Worm (Caenorhabditis elegans) whole organism, L3 larva: ENCODE measurements around the gene B0001.4.
A peak's percentile ranks its signal among the peaks of the same experiment; 100 is the strongest.

Experiments
- R02D3.7 ChIP-seq: fragments of 150-350 bp; optimal IDR thresholded peaks from 2 replicates; lab custom pipeline; 2014; ENCODE audit warnings: missing biosample characterization, missing genetic modification characterization
- aly-2 ChIP-seq: fragments of 150-350 bp; optimal IDR thresholded peaks from 2 replicates; lab custom pipeline; 2014; ENCODE audit warnings: missing biosample characterization, missing genetic modification characterization
- ama-1 ChIP-seq: fragments of 150-350 bp; optimal IDR thresholded peaks from 2 replicates; lab custom pipeline; 2018
- ceh-16 ChIP-seq: sonication (generic microtip); optimal IDR thresholded peaks from 2 replicates; lab custom pipeline; 2017; ENCODE audit warnings: missing biosample characterization, missing genetic modification characterization
- ceh-28 ChIP-seq: fragments of 150-350 bp; optimal IDR thresholded peaks from 2 replicates; lab custom pipeline; 2014; ENCODE audit warnings: missing biosample characterization, missing genetic modification reagents, missing genetic modification characterization
- ceh-82 ChIP-seq: fragments of 150-350 bp; optimal IDR thresholded peaks from 2 replicates; lab custom pipeline; 2014; ENCODE audit warnings: missing biosample characterization, missing genetic modification characterization
- ceh-9 ChIP-seq: sonication (generic microtip); optimal IDR thresholded peaks from 2 replicates; lab custom pipeline; 2018; ENCODE audit warnings: missing biosample characterization, missing genetic modification characterization
- daf-12 ChIP-seq: fragments of 150-350 bp; optimal IDR thresholded peaks from 2 replicates; lab custom pipeline; 2014; ENCODE audit warnings: missing biosample characterization, missing genetic modification reagents, missing genetic modification characterization
- egl-27 ChIP-seq: sonication (generic microtip); optimal IDR thresholded peaks from 4 replicates; lab custom pipeline; 2017; ENCODE audit warnings: missing biosample characterization, missing genetic modification reagents, missing genetic modification characterization
- elt-2 ChIP-seq: sonication (generic microtip); optimal IDR thresholded peaks from 2 replicates; lab custom pipeline; 2016; ENCODE audit warnings: missing genetic modification reagents, mild to moderate bottlenecking, missing genetic modification characterization, missing compliant biosample characterization
- elt-3 ChIP-seq, 3 experiments: fragments of 150-350 bp in 1 of 3; sonication (generic microtip) in 2 of 3; optimal IDR thresholded peaks; 2 replicates in 2 of 3; 4 replicates in 1 of 3; lab custom pipeline; 2014 to 2017; ENCODE audit warnings: missing biosample characterization in 3 of 3, missing genetic modification characterization in 3 of 3
- eor-1 ChIP-seq, 2 experiments: fragments of 150-350 bp; optimal IDR thresholded peaks; 2 replicates each; lab custom pipeline; 2014 to 2018; ENCODE audit warnings: missing biosample characterization in 2 of 2, missing genetic modification characterization in 2 of 2
- fkh-10 ChIP-seq: sonication (generic microtip); optimal IDR thresholded peaks from 2 replicates; lab custom pipeline; 2017; ENCODE audit warnings: missing biosample characterization, missing genetic modification reagents, missing genetic modification characterization
- fkh-2 ChIP-seq: fragments of 150-350 bp; optimal IDR thresholded peaks from 2 replicates; lab custom pipeline; 2014; ENCODE audit warnings: missing biosample characterization, missing genetic modification reagents, missing genetic modification characterization
- hmg-11 ChIP-seq: sonication (generic microtip); optimal IDR thresholded peaks from 2 replicates; lab custom pipeline; 2016; ENCODE audit warnings: missing genetic modification characterization, missing compliant biosample characterization
- jun-1 ChIP-seq: fragments of 150-350 bp; optimal IDR thresholded peaks from 2 replicates; lab custom pipeline; 2014; ENCODE audit warnings: missing biosample characterization, missing genetic modification reagents, missing genetic modification characterization
- lin-15B ChIP-seq: fragments of 150-350 bp; optimal IDR thresholded peaks from 2 replicates; lab custom pipeline; 2014; ENCODE audit warnings: missing biosample characterization, missing genetic modification characterization
- lin-39 ChIP-seq: fragments of 150-350 bp; optimal IDR thresholded peaks from 2 replicates; lab custom pipeline; 2018; ENCODE audit warnings: missing biosample characterization, missing genetic modification reagents, missing genetic modification characterization
- lsy-12 ChIP-seq: sonication (generic microtip); optimal IDR thresholded peaks from 2 replicates; lab custom pipeline; 2016; ENCODE audit warnings: mild to moderate bottlenecking, missing genetic modification characterization, missing compliant biosample characterization
- mdl-1 ChIP-seq: fragments of 150-350 bp; optimal IDR thresholded peaks from 2 replicates; lab custom pipeline; 2014; ENCODE audit warnings: missing biosample characterization, missing genetic modification characterization
- mml-1 ChIP-seq: fragments of 150-350 bp; sonication (generic microtip); optimal IDR thresholded peaks from 3 replicates; lab custom pipeline; 2014; ENCODE audit warnings: missing biosample characterization, missing genetic modification characterization
- nfya-1 ChIP-seq: sonication (generic microtip); optimal IDR thresholded peaks from 2 replicates; lab custom pipeline; 2017; ENCODE audit warnings: missing genetic modification characterization, mild to moderate bottlenecking, missing compliant biosample characterization, antibody characterized with exemption, moderate library complexity; ENCODE audit not compliant: insufficient read depth
- nhr-11 ChIP-seq: fragments of 150-350 bp; optimal IDR thresholded peaks from 2 replicates; lab custom pipeline; 2014; ENCODE audit warnings: missing biosample characterization, missing genetic modification characterization
- nhr-12 ChIP-seq: fragments of 150-350 bp; optimal IDR thresholded peaks from 2 replicates; lab custom pipeline; 2014; ENCODE audit warnings: missing biosample characterization, missing genetic modification characterization
- nhr-23 ChIP-seq: fragments of 150-350 bp; optimal IDR thresholded peaks from 2 replicates; lab custom pipeline; 2014; ENCODE audit warnings: missing biosample characterization, missing genetic modification reagents, missing genetic modification characterization
- nhr-237 ChIP-seq: fragments of 150-350 bp; optimal IDR thresholded peaks from 2 replicates; lab custom pipeline; 2014; ENCODE audit warnings: missing biosample characterization, missing genetic modification characterization
- nhr-43 ChIP-seq: sonication (generic microtip); optimal IDR thresholded peaks from 2 replicates; lab custom pipeline; 2016; ENCODE audit warnings: mild to moderate bottlenecking, missing genetic modification characterization, missing compliant biosample characterization; ENCODE audit not compliant: poor library complexity, severe bottlenecking
- nhr-67 ChIP-seq: fragments of 150-350 bp; optimal IDR thresholded peaks from 2 replicates; lab custom pipeline; 2014; ENCODE audit warnings: missing biosample characterization, missing genetic modification characterization
- nhr-76 ChIP-seq: fragments of 150-350 bp; sonication (generic microtip); optimal IDR thresholded peaks from 5 replicates; lab custom pipeline; 2014; ENCODE audit warnings: missing biosample characterization, missing genetic modification characterization
- nhr-77 ChIP-seq: fragments of 150-350 bp; optimal IDR thresholded peaks from 2 replicates; lab custom pipeline; 2014; ENCODE audit warnings: missing biosample characterization, missing genetic modification characterization
- pha-4 ChIP-seq: fragments of 150-350 bp; optimal IDR thresholded peaks from 2 replicates; lab custom pipeline; 2014; ENCODE audit warnings: missing biosample characterization, missing genetic modification reagents, missing genetic modification characterization
- pqm-1 ChIP-seq: fragments of 150-350 bp; optimal IDR thresholded peaks from 2 replicates; lab custom pipeline; 2017; ENCODE audit warnings: missing biosample characterization, missing genetic modification characterization, inconsistent platforms
- sea-2 ChIP-seq: fragments of 150-350 bp; sonication (generic microtip); optimal IDR thresholded peaks from 4 replicates; lab custom pipeline; 2014; ENCODE audit warnings: missing biosample characterization, missing genetic modification reagents, missing genetic modification characterization
- snpc-4 ChIP-seq: fragments of 150-350 bp; optimal IDR thresholded peaks from 2 replicates; lab custom pipeline; 2014; ENCODE audit warnings: missing biosample characterization, missing genetic modification characterization
- unc-39 ChIP-seq: sonication (generic microtip); optimal IDR thresholded peaks from 4 replicates; lab custom pipeline; 2017; ENCODE audit warnings: missing biosample characterization, missing genetic modification characterization
- unc-62 ChIP-seq: fragments of 150-350 bp; sonication (generic microtip); optimal IDR thresholded peaks from 4 replicates; lab custom pipeline; 2014; ENCODE audit warnings: missing biosample characterization, missing genetic modification reagents, missing genetic modification characterization
- zag-1 ChIP-seq: fragments of 150-350 bp; optimal IDR thresholded peaks from 2 replicates; lab custom pipeline; 2014; ENCODE audit warnings: missing biosample characterization, missing genetic modification characterization
- ztf-11 ChIP-seq: fragments of 150-350 bp; optimal IDR thresholded peaks from 2 replicates; lab custom pipeline; 2014; ENCODE audit warnings: missing biosample characterization, missing genetic modification characterization
- ztf-4 ChIP-seq: fragments of 150-350 bp; optimal IDR thresholded peaks from 2 replicates; lab custom pipeline; 2014; ENCODE audit warnings: missing biosample characterization, missing genetic modification characterization

B0001.4 gene

ce11 chrIV:12126740-12127472 is 11.1 kb downstream of the B0001.4 start:
- no peak for TF ChIP-seq mml-1 (tag; lab: Kevin White, UChicago)
- TF ChIP-seq fkh-2, result no peak
- no peak for TF ChIP-seq nhr-76 (tag; lab: Kevin White, UChicago)
- no peak for TF ChIP-seq nhr-237 (tag; lab: Kevin White, UChicago)
- peak; percentile 29 for TF ChIP-seq lin-39 (tag; lab: Kevin White, UChicago)
- TF ChIP-seq sea-2 (GFP tag; lab: Kevin White, UChicago), result no peak
- TF ChIP-seq ztf-4 (tag; lab: Kevin White, UChicago), result no peak
- no peak for TF ChIP-seq unc-39 (tag; lab: Kevin White, UChicago)
- no peak for TF ChIP-seq lsy-12
- TF ChIP-seq nhr-11 (tag; lab: Kevin White, UChicago), result no peak
- no peak for TF ChIP-seq ceh-28 (tag; lab: Kevin White, UChicago)
- TF ChIP-seq aly-2 (tag; lab: Kevin White, UChicago), result no peak
- no peak for TF ChIP-seq R02D3.7 (tag; lab: Kevin White, UChicago)
- TF ChIP-seq eor-1 (tag; optimal IDR thresholded peaks at IDR 0.05; lab: Kevin White, UChicago), result no peak
- no peak for TF ChIP-seq ama-1 (lab: Kevin White, UChicago)
- peak; percentile 20 for TF ChIP-seq fkh-10 (GFP tag; lab: Kevin White, UChicago)
- TF ChIP-seq, all 47 proteins: peak for 2

- no peak for TF ChIP-seq fkh-10 (GFP tag; lab: Kevin White, UChicago)
Measured at ce11 chrIV:12124314-12125084, 13.5 kb downstream of the B0001.4 start, which contains the start of gene dhhc-6. dhhc-6 (plus strand) TSS chrIV:12124952.

ce11 chrIV:12122874-12123664 is 14.9 kb downstream of the B0001.4 start, which contains the start of gene aly-3:
aly-3 (plus strand) TSS chrIV:12123282.
- TF ChIP-seq lin-15B (tag; lab: Kevin White, UChicago) (peak; percentile 13), ama-1 (lab: Kevin White, UChicago) (peak; percentile 15), hmg-11 (peak; percentile 34), pha-4 (tag; lab: Kevin White, UChicago) (peak; percentile 59), fkh-2 (no peak), lin-39 (tag; lab: Kevin White, UChicago) (peak; percentile 9), nfya-1 (tag; lab: Kevin White, UChicago) (peak; percentile 63), zag-1 (no peak), elt-2 (tag; lab: Kevin White, UChicago) (peak; percentile 4)

- TF ChIP-seq nhr-43 (tag; lab: Kevin White, UChicago) (no peak), zag-1 (no peak), ztf-11 (tag; lab: Kevin White, UChicago) (no peak), nhr-77 (no peak), snpc-4 (tag; lab: Kevin White, UChicago) (peak; percentile 7), egl-27 (tag; lab: Kevin White, UChicago) (no peak), ztf-4 (tag; lab: Kevin White, UChicago) (no peak), nhr-237 (tag; lab: Kevin White, UChicago) (no peak), nhr-23 (tag; lab: Kevin White, UChicago) (no peak), nhr-11 (tag; lab: Kevin White, UChicago) (no peak), daf-12 (tag; lab: Kevin White, UChicago) (no peak), R02D3.7 (tag; lab: Kevin White, UChicago) (no peak), jun-1 (no peak), eor-1 (tag; optimal IDR thresholded peaks at IDR 0.05; lab: Kevin White, UChicago) (no peak), ceh-16 (no peak), nhr-67 (tag; lab: Kevin White, UChicago) (no peak), ceh-9 (tag; lab: Kevin White, UChicago) (no peak), pha-4 (tag; lab: Kevin White, UChicago) (peak; percentile 81), nhr-76 (tag; lab: Kevin White, UChicago) (no peak), nhr-12 (tag; lab: Kevin White, UChicago) (no peak), sea-2 (GFP tag; lab: Kevin White, UChicago) (no peak), mml-1 (tag; lab: Kevin White, UChicago) (no peak), mdl-1 (tag; lab: Kevin White, UChicago) (no peak), ama-1 (lab: Kevin White, UChicago) (no peak), fkh-2 (no peak), ceh-28 (tag; lab: Kevin White, UChicago) (no peak), lin-15B (tag; lab: Kevin White, UChicago) (peak; percentile 68), elt-2 (tag; lab: Kevin White, UChicago) (peak; percentile 2), lsy-12 (no peak), elt-3 (tag; optimal IDR thresholded peaks at IDR 0.05; lab: Kevin White, UChicago) (no peak), aly-2 (tag; lab: Kevin White, UChicago) (no peak), unc-39 (tag; lab: Kevin White, UChicago) (no peak), pqm-1 (no peak), unc-62 (no peak), lin-39 (tag; lab: Kevin White, UChicago) (peak; percentile 30), ceh-82 (tag; lab: Kevin White, UChicago) (no peak)
Measured at ce11 chrIV:12121076-12121475, 16.9 kb downstream of the B0001.4 start, which contains the start of the genes ddb-1 and M18.6. ddb-1 (minus strand) TSS chrIV:12121165. M18.6 (plus strand) TSS chrIV:12121310.
